Fruit fly (Drosophila melanogaster) ovary, adult (tissue): ENCODE measurements around the gene CG31495.

ENCODE experiments used
- CG17801 ChIP-seq: fragments of 200-800 bp; optimal IDR thresholded peaks from 2 replicates; lab custom pipeline; 2019; ENCODE audit warnings: missing biosample characterization, mild to moderate bottlenecking, missing genetic modification characterization, moderate library complexity; ENCODE audit not compliant: partially characterized antibody

The CG31495 gene

dm6 chr3R:13803892-13804710 lies 35.6 kb downstream of the CG31495 start:
- TF ChIP-seq CG17801 (GFP tag; lab: Kevin White, UChicago) = no peak

- TF ChIP-seq CG17801 (GFP tag; lab: Kevin White, UChicago) = no peak
These were observed 36.4 kb downstream of the CG31495 start for dm6 chr3R:13803185-13803887.

- TF ChIP-seq CG17801 (GFP tag; lab: Kevin White, UChicago) = no peak
These were observed 37.5 kb downstream of the CG31495 start for dm6 chr3R:13802057-13802817.

dm6 chr3R:13801184-13802056 lies 38.3 kb downstream of the CG31495 start:
- TF ChIP-seq CG17801 (GFP tag; lab: Kevin White, UChicago) = no peak

dm6 chr3R:13800430-13800848 lies 39.3 kb downstream of the CG31495 start:
- TF ChIP-seq CG17801 (GFP tag; lab: Kevin White, UChicago) = no peak

dm6 chr3R:13799567-13800429 lies 39.9 kb downstream of the CG31495 start:
- TF ChIP-seq CG17801 (GFP tag; lab: Kevin White, UChicago) = no peak

dm6 chr3R:13797823-13798446 lies 41.8 kb downstream of the CG31495 start:
- no peak for TF ChIP-seq CG17801 (GFP tag; lab: Kevin White, UChicago)

dm6 chr3R:13797269-13797677 lies 42.5 kb downstream of the CG31495 start:
- no peak for TF ChIP-seq CG17801 (GFP tag; lab: Kevin White, UChicago)

dm6 chr3R:13796607-13797246 lies 43.0 kb downstream of the CG31495 start:
- no peak for TF ChIP-seq CG17801 (GFP tag; lab: Kevin White, UChicago)

dm6 chr3R:13796071-13796470 lies 43.7 kb downstream of the CG31495 start:
- TF ChIP-seq CG17801 (GFP tag; lab: Kevin White, UChicago) = no peak

- no peak for TF ChIP-seq CG17801 (GFP tag; lab: Kevin White, UChicago)
These were observed 45.1 kb downstream of the CG31495 start for dm6 chr3R:13794666-13795055.

- no peak for TF ChIP-seq CG17801 (GFP tag; lab: Kevin White, UChicago)
These were observed 45.6 kb downstream of the CG31495 start for dm6 chr3R:13793979-13794665.
